Worm (Caenorhabditis elegans): ENCODE measurements around the gene Y6G8.5.
A peak's percentile ranks its signal among the peaks of the same experiment; 100 is the strongest.
"Not testable (repeated sequence)": the region's sequence is repeated elsewhere in the genome, so short reads cannot be mapped to it uniquely, and the experiment has no call there.

The Y6G8.5 gene

DNA sequence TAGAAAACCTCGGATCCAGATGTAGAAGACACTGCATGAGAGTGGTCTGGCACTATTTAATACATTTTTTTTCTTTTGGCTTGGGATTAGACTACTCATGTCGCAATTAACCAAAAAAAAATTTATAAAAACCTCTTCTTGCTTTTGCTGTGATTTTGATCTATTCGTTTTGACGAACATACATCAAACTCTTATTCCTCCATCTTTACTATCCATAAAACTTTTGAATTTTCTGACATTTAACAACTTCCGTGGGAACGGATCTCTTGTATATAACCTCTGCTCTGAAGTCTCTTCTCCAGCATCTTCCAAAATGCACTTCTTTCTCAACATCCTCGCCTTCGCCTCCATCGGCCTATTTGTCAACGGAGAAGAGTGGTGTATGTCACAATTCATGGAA lies 9.5 kb downstream of the Y6G8.5 start, which contains the start of gene Y6G8.16:
Y6G8.16 (plus strand) TSS at position 301 of the 400 bp plus-strand sequence.
- not testable (repeated sequence) for TF ChIP-seq unc-62 (GFP tag; optimal IDR thresholded peaks at IDR 0.05); lin-15B (tag; optimal IDR thresholded peaks at IDR 0.05); ceh-16 (tag; optimal IDR thresholded peaks at IDR 0.05)

DNA sequence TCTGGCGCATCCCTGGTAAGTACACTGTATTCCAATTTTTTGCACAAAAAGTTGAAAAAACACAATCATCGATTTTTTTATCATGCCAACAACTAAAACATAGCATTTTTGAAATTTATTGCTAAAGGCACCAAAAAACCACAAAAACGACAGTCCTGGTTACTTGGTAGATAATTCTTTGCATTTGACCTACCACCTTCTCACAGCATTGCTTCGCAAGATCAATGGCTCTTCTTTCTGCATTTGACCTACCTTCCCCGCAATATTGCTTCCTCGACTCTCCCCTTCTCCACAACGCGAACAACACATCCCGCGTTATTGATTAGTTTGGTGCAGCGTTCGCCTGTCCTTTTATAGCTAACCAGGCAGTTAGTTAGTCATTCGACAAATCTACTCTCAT lies 14.0 kb downstream of the Y6G8.5 start, which contains the start of gene ztf-25:
ztf-25 (plus strand) TSS at position 301 of the 400 bp plus-strand sequence.
- TF ChIP-seq skn-1 (tag; optimal IDR thresholded peaks at IDR 0.05): no peak
- no peak for TF ChIP-seq mdl-1 (tag; optimal IDR thresholded peaks at IDR 0.05)
- TF ChIP-seq unc-62 (GFP tag; optimal IDR thresholded peaks at IDR 0.05): no peak
- TF ChIP-seq nhr-67 (tag; optimal IDR thresholded peaks at IDR 0.05): no peak
- TF ChIP-seq sea-2 (GFP tag; optimal IDR thresholded peaks at IDR 0.05): no peak
- TF ChIP-seq elt-2 (tag; optimal IDR thresholded peaks at IDR 0.05): no peak
- no peak for TF ChIP-seq nhr-77 (tag; optimal IDR thresholded peaks at IDR 0.05)
- TF ChIP-seq fkh-2 (tag; optimal IDR thresholded peaks at IDR 0.05): no peak
- no peak for TF ChIP-seq fkh-10 (GFP tag; optimal IDR thresholded peaks at IDR 0.05)
- TF ChIP-seq unc-39 (tag; optimal IDR thresholded peaks at IDR 0.05): no peak
- no peak for TF ChIP-seq pha-4 (tag; optimal IDR thresholded peaks at IDR 0.05)
- TF ChIP-seq ZK546.5 (tag; optimal IDR thresholded peaks at IDR 0.05): no peak
- no peak for TF ChIP-seq aly-2 (tag; optimal IDR thresholded peaks at IDR 0.05)
- TF ChIP-seq zag-1 (tag; optimal IDR thresholded peaks at IDR 0.05): no peak
- TF ChIP-seq ceh-9 (tag; optimal IDR thresholded peaks at IDR 0.05): no peak
- TF ChIP-seq pqm-1 (tag; optimal IDR thresholded peaks at IDR 0.05): no peak
- TF ChIP-seq nhr-43 (tag; optimal IDR thresholded peaks at IDR 0.05; ENCODE audit: poor library complexity, severe bottlenecking): no peak

DNA sequence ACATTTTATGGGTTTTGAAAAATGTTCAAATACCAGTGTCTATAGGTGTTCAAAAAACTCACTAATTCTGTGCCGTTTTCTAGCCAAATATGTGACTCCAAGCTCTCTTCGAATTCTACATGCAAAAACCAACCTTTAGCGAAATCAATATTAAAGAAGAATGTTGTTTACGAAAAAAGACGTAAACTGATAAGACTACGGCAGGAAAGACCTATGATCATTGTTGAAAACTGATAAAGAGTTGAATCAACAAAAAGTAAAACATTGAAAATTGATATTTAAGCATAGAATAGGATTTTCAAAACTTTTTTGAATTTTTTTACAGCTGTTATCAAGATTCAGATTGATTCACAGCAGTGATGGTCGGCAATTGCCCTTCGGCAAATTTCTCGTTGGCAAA lies 16.7 kb downstream of the Y6G8.5 start, which contains the start of gene Y6G8.2:
Y6G8.2 (minus strand) TSS at position 147 of the 400 bp plus-strand sequence.
- no peak for TF ChIP-seq aly-2 (tag; optimal IDR thresholded peaks at IDR 0.05)
- TF ChIP-seq nhr-28 (tag; optimal IDR thresholded peaks at IDR 0.05): no peak
- peak; percentile 88 for TF ChIP-seq elt-2 (tag; optimal IDR thresholded peaks at IDR 0.05)
- peak; percentile 80 for TF ChIP-seq pqm-1 (tag; optimal IDR thresholded peaks at IDR 0.05)
- TF ChIP-seq pha-4 (tag; optimal IDR thresholded peaks at IDR 0.05): peak; percentile 61

DNA sequence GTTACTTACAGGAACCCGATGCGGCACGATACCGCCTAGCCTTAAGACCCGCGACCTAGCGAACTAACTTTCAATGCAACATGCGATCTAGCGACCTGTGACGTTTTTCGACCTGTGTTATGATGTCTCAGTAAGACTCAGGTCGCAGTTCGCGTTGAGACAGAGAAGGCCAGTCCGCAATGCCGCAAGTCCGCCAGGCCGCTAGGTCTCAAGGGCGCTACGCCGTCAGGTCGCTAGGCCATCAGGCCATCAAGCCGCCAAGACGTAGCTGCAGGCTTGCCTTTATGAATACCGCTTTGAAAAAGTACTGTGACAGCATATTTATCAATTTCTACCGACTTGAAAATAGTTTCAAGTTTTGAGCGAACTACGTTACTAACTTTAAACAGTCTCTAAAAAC lies 19.8 kb downstream of the Y6G8.5 start:
- TF ChIP-seq skn-1 (tag; optimal IDR thresholded peaks at IDR 0.05): no peak
- no peak for TF ChIP-seq elt-1 (tag; optimal IDR thresholded peaks at IDR 0.05)
- no peak for TF ChIP-seq nhr-237 (tag; optimal IDR thresholded peaks at IDR 0.05)
- TF ChIP-seq nhr-28 (tag; optimal IDR thresholded peaks at IDR 0.05): no peak
- TF ChIP-seq sea-2 (GFP tag; optimal IDR thresholded peaks at IDR 0.05): no peak
- no peak for TF ChIP-seq ztf-4 (tag; optimal IDR thresholded peaks at IDR 0.05)
- no peak for TF ChIP-seq egl-5 (tag; optimal IDR thresholded peaks at IDR 0.05)
- TF ChIP-seq nhr-11 (tag; optimal IDR thresholded peaks at IDR 0.05): no peak
- TF ChIP-seq nhr-77 (tag; optimal IDR thresholded peaks at IDR 0.05): no peak
- TF ChIP-seq nhr-67 (tag; optimal IDR thresholded peaks at IDR 0.05): no peak
- no peak for TF ChIP-seq ceh-28 (tag; optimal IDR thresholded peaks at IDR 0.05)
- TF ChIP-seq elt-3 (tag; optimal IDR thresholded peaks at IDR 0.05): no peak
- no peak for TF ChIP-seq ama-1 (optimal IDR thresholded peaks at IDR 0.05)
- TF ChIP-seq pha-4 (tag; optimal IDR thresholded peaks at IDR 0.05): no peak
- no peak for TF ChIP-seq R02D3.7 (tag; optimal IDR thresholded peaks at IDR 0.05)
- TF ChIP-seq tbx-2 (tag; optimal IDR thresholded peaks at IDR 0.05): no peak
- no peak for TF ChIP-seq fkh-2 (tag; optimal IDR thresholded peaks at IDR 0.05)
- no peak for TF ChIP-seq lin-39 (tag; optimal IDR thresholded peaks at IDR 0.05)
- TF ChIP-seq ceh-16 (tag; optimal IDR thresholded peaks at IDR 0.05): no peak
- no peak for TF ChIP-seq mml-1 (tag; optimal IDR thresholded peaks at IDR 0.05)

DNA sequence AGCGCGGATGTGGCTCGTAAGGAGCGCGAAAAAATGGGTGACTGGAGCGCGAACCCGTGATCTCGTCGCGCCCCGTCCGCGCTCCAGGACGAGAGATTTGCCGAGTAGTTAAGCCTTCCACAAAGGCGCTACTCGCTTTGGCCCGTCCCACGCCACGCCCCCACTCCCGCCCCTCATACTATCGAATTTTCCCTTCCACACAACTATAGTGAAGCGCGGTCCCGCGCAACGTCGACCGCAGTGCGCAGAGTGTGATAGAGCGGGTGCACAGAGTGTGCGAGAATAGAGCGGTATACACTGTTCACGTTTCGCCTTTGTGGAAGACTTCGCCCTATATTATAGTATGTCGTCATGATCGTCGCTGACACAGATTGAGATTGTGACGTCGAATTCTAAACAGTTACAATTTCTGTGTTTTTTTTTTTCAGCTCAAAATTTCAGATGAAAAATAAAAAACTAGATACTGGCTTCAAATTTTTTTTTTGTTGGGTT lies 31.1 kb downstream of the Y6G8.5 start, which contains the start of gene fbxa-133:
fbxa-133 (plus strand) TSS at position 442 of the 492 bp plus-strand sequence.
- TF ChIP-seq nhr-25, lin-39, nhr-11 (tag; optimal IDR thresholded peaks at IDR 0.05): not testable (repeated sequence)
